Fruit fly (Drosophila melanogaster) whole organism, embryonic: ENCODE results near the gene CG3544.

Source experiments
- Asciz ChIP-seq: fragments of 200-800 bp; sonication (Bioruptor generic); optimal IDR thresholded peaks from 2 replicates; lab custom pipeline; 2017; ENCODE audit warnings: missing biosample characterization, mild to moderate bottlenecking, missing genetic modification characterization, missing genetic modification reagents
- Awh ChIP-seq: fragments of 200-800 bp; sonication (Bioruptor generic); IDR thresholded peaks from 2 replicates; pipeline ENCODE4, ENCODE4 v1.3.6; 2022; ENCODE audit warnings: missing biosample characterization, missing genetic modification characterization
- CG10366 ChIP-seq: fragments of 200-800 bp; sonication (Bioruptor generic); IDR thresholded peaks from 2 replicates; pipeline ENCODE4 v1.3.6; 2022; ENCODE audit warnings: missing biosample characterization, missing genetic modification characterization
- CG10462 ChIP-seq: fragments of 200-800 bp; sonication (Bioruptor generic); optimal IDR thresholded peaks from 2 replicates; lab custom pipeline; 2016; ENCODE audit warnings: missing biosample characterization, missing genetic modification characterization
- CG11560 ChIP-seq: fragments of 200-800 bp; sonication (Bioruptor generic); IDR thresholded peaks from 3 replicates; pipeline ENCODE4 v1.3.6; 2022; ENCODE audit warnings: missing biosample characterization, missing genetic modification characterization
- CG12744 ChIP-seq: fragments of 200-800 bp; sonication (Bioruptor generic); optimal IDR thresholded peaks from 2 replicates; lab custom pipeline; 2016; ENCODE audit warnings: missing biosample characterization, missing genetic modification characterization
- CG14667 ChIP-seq: fragments of 200-800 bp; sonication (Bioruptor generic); IDR thresholded peaks from 2 replicates; pipeline ENCODE4 v1.3.6; 2022; ENCODE audit warnings: missing biosample characterization, missing genetic modification characterization
- CG15696 ChIP-seq: fragments of 200-800 bp; sonication (Bioruptor generic); optimal IDR thresholded peaks from 2 replicates; lab custom pipeline; 2019; ENCODE audit warnings: missing biosample characterization, mild to moderate bottlenecking, missing genetic modification characterization, moderate library complexity
- CG17359 ChIP-seq: fragments of 200-800 bp; sonication (Bioruptor generic); optimal IDR thresholded peaks from 3 replicates; lab custom pipeline; 2018; ENCODE audit warnings: missing biosample characterization, mild to moderate bottlenecking, missing genetic modification characterization, moderate library complexity
- CG17802 ChIP-seq: fragments of 200-800 bp; sonication (Bioruptor generic); optimal IDR thresholded peaks from 2 replicates; lab custom pipeline; 2018; ENCODE audit warnings: missing biosample characterization, mild to moderate bottlenecking, missing genetic modification characterization, moderate library complexity
- CG2199 ChIP-seq: fragments of 200-800 bp; sonication (Bioruptor generic); IDR thresholded peaks from 3 replicates; pipeline ENCODE4 v1.3.6; 2022; ENCODE audit warnings: missing biosample characterization, missing genetic modification characterization
- CG2875 ChIP-seq: fragments of 200-800 bp; sonication (Bioruptor generic); optimal IDR thresholded peaks from 2 replicates; lab custom pipeline; 2017; ENCODE audit warnings: missing biosample characterization, mild to moderate bottlenecking, missing genetic modification characterization, missing genetic modification reagents
- CG3407 ChIP-seq: fragments of 200-800 bp; sonication (Bioruptor generic); optimal IDR thresholded peaks from 2 replicates; lab custom pipeline; 2018; ENCODE audit warnings: missing biosample characterization, mild to moderate bottlenecking, missing genetic modification characterization
- CG6654 ChIP-seq: fragments of 200-800 bp; sonication (Bioruptor generic); optimal IDR thresholded peaks from 2 replicates; lab custom pipeline; 2017; ENCODE audit warnings: missing biosample characterization, mild to moderate bottlenecking, missing genetic modification characterization
- CG7271 ChIP-seq: fragments of 200-800 bp; sonication (Bioruptor generic); optimal IDR thresholded peaks from 2 replicates; lab custom pipeline; 2018; ENCODE audit warnings: missing biosample characterization, mild to moderate bottlenecking, missing genetic modification characterization, moderate library complexity
- CG7839 ChIP-seq: fragments of 200-800 bp; sonication (Bioruptor generic); optimal IDR thresholded peaks from 3 replicates; lab custom pipeline; 2018; ENCODE audit warnings: missing biosample characterization, mild to moderate bottlenecking, missing genetic modification characterization, moderate library complexity
- CG7987 ChIP-seq: fragments of 200-800 bp; sonication (Bioruptor generic); optimal IDR thresholded peaks from 2 replicates; lab custom pipeline; 2018; ENCODE audit warnings: missing biosample characterization, mild to moderate bottlenecking, missing genetic modification characterization, moderate library complexity
- CG8478 ChIP-seq: fragments of >200 bp; optimal IDR thresholded peaks from 2 replicates; lab custom pipeline; 2018
- D19A ChIP-seq: fragments of 200-800 bp; optimal IDR thresholded peaks from 3 replicates; lab custom pipeline; 2019; ENCODE audit warnings: missing biosample characterization, mild to moderate bottlenecking, missing genetic modification characterization, moderate library complexity
- Dip2 ChIP-seq: fragments of 200-800 bp; sonication (Bioruptor generic); IDR thresholded peaks from 2 replicates; pipeline ENCODE4 v1.3.6; 2022; ENCODE audit warnings: missing biosample characterization, missing genetic modification characterization
- Dref ChIP-seq: fragments of 200-800 bp; sonication (Bioruptor generic); IDR thresholded peaks from 2 replicates; pipeline ENCODE4 v1.3.6; 2022; ENCODE audit warnings: missing biosample characterization, missing genetic modification characterization
- Hmx ChIP-seq: fragments of 200-800 bp; sonication (Bioruptor generic); optimal IDR thresholded peaks from 2 replicates; lab custom pipeline; 2016; ENCODE audit warnings: missing biosample characterization, missing genetic modification characterization
- Myb ChIP-seq: fragments of 200-800 bp; sonication (Bioruptor generic); optimal IDR thresholded peaks from 2 replicates; lab custom pipeline; 2016; ENCODE audit warnings: missing biosample characterization, missing genetic modification characterization
- NfI ChIP-seq: fragments of 200-800 bp; sonication (Bioruptor generic); optimal IDR thresholded peaks from 3 replicates; lab custom pipeline; 2018; ENCODE audit warnings: missing biosample characterization, mild to moderate bottlenecking, missing genetic modification characterization, moderate library complexity
- Scr ChIP-seq: fragments of 200-800 bp; sonication (Bioruptor generic); IDR thresholded peaks from 2 replicates; pipeline ENCODE4 v1.3.6; 2022; ENCODE audit warnings: missing biosample characterization, missing genetic modification characterization; ENCODE audit not compliant: partially characterized antibody
- Side ChIP-seq: fragments of 200-800 bp; sonication (Bioruptor generic); optimal IDR thresholded peaks from 2 replicates; lab custom pipeline; 2016; ENCODE audit warnings: missing biosample characterization, missing genetic modification characterization
- Sox102F ChIP-seq: fragments of 200-800 bp; sonication (Bioruptor generic); optimal IDR thresholded peaks from 2 replicates; lab custom pipeline; 2018; ENCODE audit warnings: missing biosample characterization, mild to moderate bottlenecking, missing genetic modification characterization, moderate library complexity
- bowl ChIP-seq: fragments of 200-800 bp; sonication (Bioruptor generic); IDR thresholded peaks from 2 replicates; pipeline ENCODE4 v1.3.6; 2022; ENCODE audit warnings: missing biosample characterization, missing genetic modification characterization
- caup ChIP-seq: fragments of 200-800 bp; sonication (Bioruptor generic); optimal IDR thresholded peaks from 3 replicates; lab custom pipeline; 2017; ENCODE audit warnings: missing biosample characterization, mild to moderate bottlenecking, missing genetic modification characterization, moderate library complexity; ENCODE audit not compliant: severe bottlenecking
- cg ChIP-seq: fragments of 200-800 bp; sonication (Bioruptor generic); optimal IDR thresholded peaks from 3 replicates; lab custom pipeline; 2019; ENCODE audit warnings: missing biosample characterization, mild to moderate bottlenecking, missing genetic modification characterization, moderate library complexity
- chinmo ChIP-seq: fragments of 200-800 bp; sonication (Bioruptor generic); IDR thresholded peaks from 4 replicates; pipeline ENCODE4 v1.3.6; 2022; ENCODE audit warnings: missing biosample characterization, missing genetic modification characterization; ENCODE audit not compliant: partially characterized antibody
- da ChIP-seq: fragments of 200-800 bp; sonication (Bioruptor generic); optimal IDR thresholded peaks from 2 replicates; lab custom pipeline; 2016; ENCODE audit warnings: missing biosample characterization, missing genetic modification characterization
- esg ChIP-seq: fragments of 200-800 bp; sonication (Bioruptor generic); conservative IDR thresholded peaks from 2 replicates; pipeline ENCODE4 v1.3.6; 2022; ENCODE audit warnings: missing biosample characterization, missing genetic modification characterization
- fd64A ChIP-seq: fragments of 200-800 bp; sonication (Bioruptor generic); optimal IDR thresholded peaks from 3 replicates; lab custom pipeline; 2018; ENCODE audit warnings: missing biosample characterization, mild to moderate bottlenecking, missing genetic modification characterization
- gce ChIP-seq: fragments of 200-800 bp; sonication (Bioruptor generic); IDR thresholded peaks from 3 replicates; pipeline ENCODE4 v1.3.6; 2022; ENCODE audit warnings: missing biosample characterization, missing genetic modification characterization
- hkb ChIP-seq, 2 experiments: fragments of 200-800 bp in 1 of 2; fragments of >200 bp in 1 of 2; sonication (Bioruptor generic) in 1 of 2; IDR thresholded peaks in 1 of 2; optimal IDR thresholded peaks in 1 of 2; 2 replicates each; pipeline versions ENCODE4 v1.3.6 to Lab custom; 2017 to 2022; ENCODE audit warnings: missing biosample characterization in 1 of 2, missing genetic modification characterization in 1 of 2
- luna ChIP-seq: fragments of 200-800 bp; sonication (Bioruptor generic); optimal IDR thresholded peaks from 2 replicates; lab custom pipeline; 2016; ENCODE audit warnings: missing biosample characterization, missing genetic modification characterization
- nom ChIP-seq: fragments of 200-800 bp; sonication (Bioruptor generic); optimal IDR thresholded peaks from 2 replicates; lab custom pipeline; 2017; ENCODE audit warnings: missing biosample characterization, missing genetic modification characterization, mild to moderate bottlenecking, moderate library complexity, missing genetic modification reagents
- pnt ChIP-seq: fragments of 200-800 bp; sonication (Bioruptor generic); optimal IDR thresholded peaks from 3 replicates; lab custom pipeline; 2016; ENCODE audit warnings: missing biosample characterization, missing genetic modification characterization
- prd ChIP-seq, 3 experiments: fragments of >200 bp in 2 of 3; fragments of 200-800 bp in 1 of 3; sonication (Bioruptor generic) in 1 of 3; optimal IDR thresholded peaks in 2 of 3; IDR thresholded peaks in 1 of 3; 2 replicates in 2 of 3; 3 replicates in 1 of 3; pipeline versions ENCODE4 v1.3.6 to Lab custom; 2017 to 2022; ENCODE audit warnings: missing biosample characterization in 1 of 3, missing genetic modification characterization in 1 of 3
- psq ChIP-seq: fragments of 200-800 bp; sonication (Bioruptor generic); optimal IDR thresholded peaks from 2 replicates; lab custom pipeline; 2017; ENCODE audit warnings: missing biosample characterization, missing genetic modification characterization
- sd ChIP-seq: fragments of 200-800 bp; sonication (Bioruptor generic); optimal IDR thresholded peaks from 3 replicates; lab custom pipeline; 2018; ENCODE audit warnings: missing biosample characterization, mild to moderate bottlenecking, missing genetic modification characterization, moderate library complexity
- sens-2 ChIP-seq: fragments of 200-800 bp; sonication (Bioruptor generic); IDR thresholded peaks from 2 replicates; pipeline ENCODE4 v1.3.6; 2022; ENCODE audit warnings: missing biosample characterization, missing genetic modification characterization
- sisA ChIP-seq: fragments of 200-800 bp; sonication (Bioruptor generic); IDR thresholded peaks from 2 replicates; pipeline ENCODE4 v1.3.6; 2022; ENCODE audit warnings: missing biosample characterization, missing genetic modification characterization
- so ChIP-seq: fragments of 200-800 bp; sonication (Bioruptor generic); IDR thresholded peaks from 3 replicates; pipeline ENCODE4 v1.3.6; 2022; ENCODE audit warnings: missing biosample characterization, missing genetic modification characterization
- usp ChIP-seq: fragments of >200 bp; optimal IDR thresholded peaks from 2 replicates; lab custom pipeline; 2017; ENCODE audit warnings: missing biosample characterization, missing genetic modification characterization
- vnd ChIP-seq: fragments of 200-800 bp; sonication (Bioruptor generic); IDR thresholded peaks from 3 replicates; pipeline ENCODE4 v1.3.6; 2022; ENCODE audit warnings: missing biosample characterization, missing genetic modification characterization; ENCODE audit not compliant: partially characterized antibody
- wdn ChIP-seq: fragments of 200-800 bp; sonication (Bioruptor generic); IDR thresholded peaks from 2 replicates; pipeline ENCODE4 v1.3.6; 2022; ENCODE audit warnings: missing biosample characterization, missing genetic modification characterization
- zen ChIP-seq: fragments of 200-800 bp; sonication (Bioruptor generic); optimal IDR thresholded peaks from 3 replicates; lab custom pipeline; 2018; ENCODE audit warnings: missing biosample characterization, mild to moderate bottlenecking, missing genetic modification characterization, moderate library complexity

The CG3544 gene

DNA sequence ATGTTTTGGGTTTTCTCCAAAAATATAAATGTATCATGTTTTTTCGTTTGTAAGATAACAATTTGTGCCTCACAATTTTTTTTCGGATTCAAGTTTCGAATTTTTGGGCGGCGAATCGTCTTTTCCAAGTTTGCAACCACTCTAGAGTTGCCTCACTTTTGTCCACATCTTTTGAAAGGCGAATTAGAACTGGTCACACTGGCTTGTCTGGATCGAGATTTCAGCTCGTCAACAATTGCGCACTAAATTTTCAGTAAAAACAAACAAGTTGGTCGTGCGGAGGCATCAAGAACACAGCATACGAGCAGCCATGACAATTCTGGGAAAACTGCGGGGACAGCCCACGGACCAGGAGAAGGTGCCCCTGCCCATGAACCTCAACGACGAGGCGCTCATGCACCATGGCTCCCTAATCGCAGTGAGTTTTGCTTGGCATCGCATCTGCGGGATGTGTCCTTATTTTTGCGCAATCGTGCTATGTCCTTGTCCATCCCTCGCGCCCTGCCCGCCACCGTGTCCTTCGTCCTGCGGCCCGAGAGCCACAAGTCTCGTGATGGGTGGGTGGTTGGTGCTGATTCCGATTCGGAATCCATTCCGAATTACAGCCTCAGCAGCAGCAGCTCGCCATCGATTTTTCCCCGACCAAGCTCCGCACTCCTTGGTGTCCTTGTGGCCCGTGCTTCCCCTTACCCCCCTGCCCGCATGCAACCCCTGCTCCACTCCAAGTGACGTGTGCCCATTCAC is 37.3 kb downstream of the CG3544 start, which contains the start of gene CG3662 (continued):
- TF ChIP-seq luna (GFP tag; lab: Kevin White, UChicago) (no peak), D19A (tag; lab: Kevin White, UChicago) (no peak), sd (no peak), cg (GFP tag; lab: Kevin White, UChicago) (no peak), CG12744 (GFP tag; lab: Kevin White, UChicago) (no peak), nom (GFP tag; lab: Kevin White, UChicago) (no peak), Asciz (GFP tag; lab: Kevin White, UChicago) (no peak), CG10462 (GFP tag; lab: Kevin White, UChicago) (no peak), CG7839 (tag; lab: Kevin White, UChicago) (no peak), CG17802 (no peak), CG17359 (tag; lab: Kevin White, UChicago) (no peak), CG14667 (no peak), so (GFP tag; lab: Robert Waterston, UW) (0 out of 3 replicates have a peak, but pooled peaks have one; percentile 29), Dref (peak; percentile 54), esg (GFP tag; lab: Robert Waterston, UW) (no peak), da (GFP tag; lab: Kevin White, UChicago) (no peak), usp (GFP tag; lab: Kevin White, UChicago) (no peak), psq (GFP tag; lab: Kevin White, UChicago) (no peak), zen (tag; lab: Kevin White, UChicago) (no peak), CG3407 (GFP tag; lab: Kevin White, UChicago) (no peak), hkb (optimal IDR thresholded peaks at IDR 0.05; lab: Kevin White, UChicago) (no peak), hkb (GFP tag; IDR thresholded peaks at IDR 0.05; lab: Robert Waterston, UW) (no peak; the same call in 1 of the 2 replicates), chinmo (GFP tag; lab: Robert Waterston, UW) (0 out of 4 replicates have a peak, but pooled peaks have one; percentile 27), CG10366 (no peak), NfI (GFP tag; lab: Kevin White, UChicago) (peak; percentile 8), Dip2 (no peak), CG15696 (tag; lab: Kevin White, UChicago) (no peak), Hmx (no peak), gce (GFP tag; lab: Robert Waterston, UW) (no peak), Awh (GFP tag; lab: Robert Waterston, UW) (no peak), Sox102F (no peak), caup (GFP tag; lab: Kevin White, UChicago) (peak; percentile 18), CG7271 (no peak), fd64A (GFP tag; lab: Kevin White, UChicago) (no peak), Myb (peak; percentile 93), CG11560 (no peak), pnt (GFP tag; lab: Kevin White, UChicago) (no peak), Side (GFP tag; lab: Kevin White, UChicago) (no peak), wdn (GFP tag; lab: Robert Waterston, UW) (no peak), sisA (GFP tag; lab: Robert Waterston, UW) (no peak), CG2875 (GFP tag; lab: Kevin White, UChicago) (no peak), CG6654 (GFP tag; lab: Kevin White, UChicago) (no peak), sens-2 (GFP tag; lab: Robert Waterston, UW) (no peak), CG2199 (GFP tag; lab: Robert Waterston, UW) (no peak), prd (optimal IDR thresholded peaks at IDR 0.05; lab: Kevin White, UChicago) (no peak), prd (GFP tag; IDR thresholded peaks at IDR 0.05; lab: Robert Waterston, UW) (no peak), vnd (no peak), bowl (GFP tag; lab: Robert Waterston, UW) (no peak), CG8478 (no peak), CG7987 (GFP tag; lab: Kevin White, UChicago) (peak; percentile 15), Scr (GFP tag; lab: Robert Waterston, UW) (no peak)
